Worm (Caenorhabditis elegans) whole organism, midembryonic: ENCODE measurements around the gene ttr-31.

Source experiments
- klf-2 ChIP-seq: fragments of 200-800 bp; sonication (Bioruptor generic); conservative IDR thresholded peaks from 2 replicates; pipeline ENCODE4 v1.3.6; 2022; ENCODE audit warnings: missing genetic modification reagents, missing genetic modification characterization, missing compliant biosample characterization
- tab-1 ChIP-seq: fragments of 200-800 bp; sonication (Bioruptor generic); IDR thresholded peaks from 2 replicates; pipeline ENCODE4 v1.3.6; 2022; ENCODE audit warnings: missing genetic modification characterization, missing compliant biosample characterization
- ztf-29 ChIP-seq: fragments of 200-800 bp; sonication (Bioruptor generic); IDR thresholded peaks from 2 replicates; pipeline ENCODE4 v1.3.6; 2022; ENCODE audit warnings: missing genetic modification reagents, missing genetic modification characterization, missing compliant biosample characterization

- TF ChIP-seq tab-1 (GFP tag; lab: Robert Waterston, UW) (no peak), klf-2 (no peak), ztf-29 (GFP tag; lab: Robert Waterston, UW) (no peak)
These were observed 26.7 kb upstream of the ttr-31 start for ce11 chrX:11035563-11035962.
